Fruit fly (Drosophila melanogaster) whole organism, embryonic: ENCODE data around the gene tub.

Experiments
- Aef1 ChIP-seq: fragments of 200-800 bp; sonication (Bioruptor generic); IDR thresholded peaks from 3 replicates; pipeline ENCODE4 v1.3.6; 2022; ENCODE audit warnings: missing biosample characterization, missing genetic modification characterization
- Antp ChIP-seq: fragments of 200-800 bp; sonication (Bioruptor generic); optimal IDR thresholded peaks from 3 replicates; lab custom pipeline; 2016; ENCODE audit warnings: missing biosample characterization, missing genetic modification characterization
- Bteb2 ChIP-seq: fragments of 200-800 bp; sonication (Bioruptor generic); optimal IDR thresholded peaks from 2 replicates; lab custom pipeline; 2016; ENCODE audit warnings: missing biosample characterization, missing genetic modification characterization
- CG12942 ChIP-seq: fragments of 200-800 bp; sonication (Bioruptor generic); optimal IDR thresholded peaks from 3 replicates; lab custom pipeline; 2016; ENCODE audit warnings: missing biosample characterization, missing genetic modification characterization
- CG14441 ChIP-seq: fragments of 200-800 bp; sonication (Bioruptor generic); IDR thresholded peaks from 2 replicates; pipeline ENCODE4 v1.3.6; 2022; ENCODE audit warnings: missing biosample characterization, missing genetic modification characterization
- CG17568 ChIP-seq: fragments of 200-800 bp; sonication (Bioruptor generic); optimal IDR thresholded peaks from 2 replicates; lab custom pipeline; 2018; ENCODE audit warnings: missing biosample characterization, mild to moderate bottlenecking, missing genetic modification characterization, moderate library complexity
- CG30020 ChIP-seq: fragments of 200-800 bp; optimal IDR thresholded peaks from 2 replicates; lab custom pipeline; 2019; ENCODE audit warnings: missing biosample characterization, mild to moderate bottlenecking, missing genetic modification characterization, moderate library complexity
- CG32772 ChIP-seq: fragments of 200-800 bp; sonication (Bioruptor generic); IDR thresholded peaks from 2 replicates; pipeline ENCODE4 v1.3.6; 2022; ENCODE audit warnings: missing biosample characterization, missing genetic modification characterization
- CG3281 ChIP-seq: fragments of 200-800 bp; sonication (Bioruptor generic); optimal IDR thresholded peaks from 3 replicates; lab custom pipeline; 2017; ENCODE audit warnings: missing biosample characterization, mild to moderate bottlenecking, missing genetic modification characterization
- CG4707 ChIP-seq: fragments of 200-800 bp; sonication (Bioruptor generic); optimal IDR thresholded peaks from 2 replicates; lab custom pipeline; 2018; ENCODE audit warnings: missing biosample characterization, mild to moderate bottlenecking, missing genetic modification characterization, moderate library complexity
- CG6813 ChIP-seq: fragments of 200-800 bp; sonication (Bioruptor generic); optimal IDR thresholded peaks from 2 replicates; lab custom pipeline; 2017; ENCODE audit warnings: missing biosample characterization, missing genetic modification characterization, mild to moderate bottlenecking, moderate library complexity, missing genetic modification reagents
- CG7357 ChIP-seq: fragments of 200-800 bp; sonication (Bioruptor generic); IDR thresholded peaks from 3 replicates; pipeline ENCODE4 v1.3.6; 2022; ENCODE audit warnings: missing biosample characterization, missing genetic modification characterization
- CG7987 ChIP-seq: fragments of 200-800 bp; sonication (Bioruptor generic); optimal IDR thresholded peaks from 2 replicates; lab custom pipeline; 2018; ENCODE audit warnings: missing biosample characterization, mild to moderate bottlenecking, missing genetic modification characterization, moderate library complexity
- CG8388 ChIP-seq: fragments of 200-800 bp; sonication (Bioruptor generic); optimal IDR thresholded peaks from 2 replicates; lab custom pipeline; 2019; ENCODE audit warnings: missing biosample characterization, mild to moderate bottlenecking, missing genetic modification characterization, moderate library complexity
- D19B ChIP-seq: fragments of 200-800 bp; sonication (Bioruptor generic); optimal IDR thresholded peaks from 2 replicates; lab custom pipeline; 2017; ENCODE audit warnings: missing biosample characterization, mild to moderate bottlenecking, missing genetic modification characterization
- Dip3 ChIP-seq: fragments of 200-800 bp; sonication (Bioruptor generic); optimal IDR thresholded peaks from 3 replicates; lab custom pipeline; 2016; ENCODE audit warnings: missing biosample characterization, missing genetic modification characterization
- Doc3 ChIP-seq: fragments of 200-800 bp; sonication (Bioruptor generic); IDR thresholded peaks from 3 replicates; pipeline ENCODE4 v1.3.6; 2022; ENCODE audit warnings: missing biosample characterization, missing genetic modification characterization; ENCODE audit not compliant: partially characterized antibody
- Dp ChIP-seq: fragments of 200-800 bp; sonication (Bioruptor generic); optimal IDR thresholded peaks from 2 replicates; lab custom pipeline; 2018; ENCODE audit warnings: missing biosample characterization, mild to moderate bottlenecking, missing genetic modification characterization, moderate library complexity
- HLH3B ChIP-seq: fragments of 200-800 bp; sonication (Bioruptor generic); IDR thresholded peaks from 2 replicates; pipeline ENCODE4 v1.3.6; 2022; ENCODE audit warnings: missing biosample characterization, missing genetic modification characterization
- Hmr ChIP-seq: fragments of 200-800 bp; sonication (Bioruptor generic); optimal IDR thresholded peaks from 3 replicates; lab custom pipeline; 2017; ENCODE audit warnings: mild to moderate bottlenecking, missing biosample characterization, missing genetic modification reagents, missing genetic modification characterization
- Jarid2 ChIP-seq: fragments of 200-800 bp; sonication (Bioruptor generic); optimal IDR thresholded peaks from 3 replicates; lab custom pipeline; 2017; ENCODE audit warnings: mild to moderate bottlenecking, missing biosample characterization, missing genetic modification reagents, missing genetic modification characterization
- Max ChIP-seq: fragments of 200-800 bp; sonication (Bioruptor generic); optimal IDR thresholded peaks from 2 replicates; lab custom pipeline; 2016; ENCODE audit warnings: missing biosample characterization, mild to moderate bottlenecking, missing genetic modification characterization
- Mes4 ChIP-seq: fragments of 200-800 bp; sonication (Bioruptor generic); optimal IDR thresholded peaks from 2 replicates; lab custom pipeline; 2016; ENCODE audit warnings: missing biosample characterization, missing genetic modification characterization
- Myb ChIP-seq: fragments of 200-800 bp; sonication (Bioruptor generic); optimal IDR thresholded peaks from 2 replicates; lab custom pipeline; 2016; ENCODE audit warnings: missing biosample characterization, missing genetic modification characterization
- NK7.1 ChIP-seq: fragments of 200-800 bp; sonication (Bioruptor generic); optimal IDR thresholded peaks from 3 replicates; lab custom pipeline; 2016; ENCODE audit warnings: missing biosample characterization, missing genetic modification characterization
- Opbp ChIP-seq: fragments of 200-800 bp; sonication (Bioruptor generic); IDR thresholded peaks from 3 replicates; pipeline ENCODE4 v1.3.6; 2022; ENCODE audit warnings: missing biosample characterization, missing genetic modification characterization; ENCODE audit not compliant: partially characterized antibody
- Scr ChIP-seq: fragments of 200-800 bp; sonication (Bioruptor generic); IDR thresholded peaks from 2 replicates; pipeline ENCODE4 v1.3.6; 2022; ENCODE audit warnings: missing biosample characterization, missing genetic modification characterization; ENCODE audit not compliant: partially characterized antibody
- Stat92E ChIP-seq, 3 experiments: fragments of >200 bp in 2 of 3; fragments of 200-800 bp in 1 of 3; sonication (Bioruptor generic) in 1 of 3; optimal IDR thresholded peaks; 2 replicates each; lab custom pipeline; 2017 to 2019; ENCODE audit warnings: missing biosample characterization in 3 of 3, missing genetic modification characterization in 3 of 3, mild to moderate bottlenecking in 1 of 3, moderate library complexity in 1 of 3
- ap ChIP-seq: fragments of 200-800 bp; sonication (Bioruptor generic); IDR thresholded peaks from 2 replicates; pipeline ENCODE4 v1.3.6; 2022; ENCODE audit warnings: missing biosample characterization, missing genetic modification characterization
- btn ChIP-seq: fragments of 200-800 bp; sonication (Bioruptor generic); optimal IDR thresholded peaks from 2 replicates; lab custom pipeline; 2016; ENCODE audit warnings: missing biosample characterization, missing genetic modification characterization
- da ChIP-seq: fragments of 200-800 bp; sonication (Bioruptor generic); optimal IDR thresholded peaks from 2 replicates; lab custom pipeline; 2016; ENCODE audit warnings: missing biosample characterization, missing genetic modification characterization
- fd64A ChIP-seq: fragments of 200-800 bp; sonication (Bioruptor generic); optimal IDR thresholded peaks from 3 replicates; lab custom pipeline; 2018; ENCODE audit warnings: missing biosample characterization, mild to moderate bottlenecking, missing genetic modification characterization
- gcm ChIP-seq: fragments of 200-800 bp; sonication (Bioruptor generic); optimal IDR thresholded peaks from 2 replicates; lab custom pipeline; 2019; ENCODE audit warnings: missing biosample characterization, mild to moderate bottlenecking, missing genetic modification characterization, moderate library complexity
- gem ChIP-seq: fragments of 200-800 bp; sonication (Bioruptor generic); optimal IDR thresholded peaks from 2 replicates; lab custom pipeline; 2019; ENCODE audit warnings: missing biosample characterization, mild to moderate bottlenecking, missing genetic modification characterization, moderate library complexity
- gfzf ChIP-seq: fragments of 200-800 bp; sonication (Bioruptor generic); optimal IDR thresholded peaks from 2 replicates; lab custom pipeline; 2016; ENCODE audit warnings: missing biosample characterization, mild to moderate bottlenecking, missing genetic modification characterization, moderate library complexity
- grau ChIP-seq: fragments of 200-800 bp; optimal IDR thresholded peaks from 3 replicates; lab custom pipeline; 2019; ENCODE audit warnings: missing biosample characterization, mild to moderate bottlenecking, missing genetic modification characterization, moderate library complexity
- ham ChIP-seq: fragments of 200-800 bp; sonication (Bioruptor generic); IDR thresholded peaks from 2 replicates; pipeline ENCODE4 v1.3.6; 2022; ENCODE audit warnings: missing biosample characterization, missing genetic modification characterization
- hth ChIP-seq: fragments of >200 bp; optimal IDR thresholded peaks from 2 replicates; lab custom pipeline; 2017; ENCODE audit warnings: inconsistent platforms
- jigr1 ChIP-seq: fragments of 200-800 bp; sonication (Bioruptor generic); IDR thresholded peaks from 3 replicates; pipeline ENCODE4 v1.3.6; 2022; ENCODE audit warnings: missing biosample characterization, missing genetic modification characterization
- ken ChIP-seq: fragments of 200-800 bp; sonication (Bioruptor generic); IDR thresholded peaks from 3 replicates; pipeline ENCODE4 v1.3.6; 2022; ENCODE audit warnings: missing biosample characterization, missing genetic modification characterization
- lov ChIP-seq, 2 experiments: fragments of 200-800 bp in 1 of 2; fragments of >200 bp in 1 of 2; sonication (Bioruptor generic) in 1 of 2; IDR thresholded peaks in 1 of 2; optimal IDR thresholded peaks in 1 of 2; 2 replicates in 1 of 2; 3 replicates in 1 of 2; pipeline versions ENCODE4 v1.3.6 to Lab custom; 2017 to 2022; ENCODE audit warnings: missing biosample characterization in 1 of 2, missing genetic modification characterization in 1 of 2
- odd ChIP-seq: fragments of 200-800 bp; sonication (Bioruptor generic); optimal IDR thresholded peaks from 2 replicates; lab custom pipeline; 2017; ENCODE audit warnings: missing biosample characterization, mild to moderate bottlenecking, missing genetic modification characterization
- psq ChIP-seq: fragments of 200-800 bp; sonication (Bioruptor generic); optimal IDR thresholded peaks from 2 replicates; lab custom pipeline; 2017; ENCODE audit warnings: missing biosample characterization, missing genetic modification characterization
- sens ChIP-seq: fragments of 200-800 bp; sonication (Bioruptor generic); peaks from one replicate; lab custom pipeline; 2016; ENCODE audit warnings: missing biosample characterization, missing genetic modification characterization
- tgo ChIP-seq: fragments of 200-800 bp; sonication (Bioruptor generic); IDR thresholded peaks from 3 replicates; pipeline ENCODE4 v1.3.6; 2022; ENCODE audit warnings: missing biosample characterization, missing genetic modification characterization
- trh ChIP-seq: fragments of 200-800 bp; sonication (Bioruptor generic); optimal IDR thresholded peaks from 2 replicates; lab custom pipeline; 2016; ENCODE audit warnings: missing biosample characterization, missing genetic modification characterization
- wek ChIP-seq: fragments of 200-800 bp; sonication (Bioruptor generic); optimal IDR thresholded peaks from 3 replicates; lab custom pipeline; 2018; ENCODE audit warnings: missing biosample characterization, mild to moderate bottlenecking, missing genetic modification characterization, moderate library complexity
- wor ChIP-seq: fragments of 200-800 bp; sonication (Bioruptor generic); IDR thresholded peaks from 2 replicates; pipeline ENCODE4 v1.3.6; 2022; ENCODE audit warnings: missing biosample characterization, missing genetic modification characterization
- zf30C ChIP-seq: fragments of 200-800 bp; sonication (Bioruptor generic); optimal IDR thresholded peaks from 3 replicates; lab custom pipeline; 2018; ENCODE audit warnings: missing biosample characterization, mild to moderate bottlenecking, missing genetic modification characterization

tub gene

DNA sequence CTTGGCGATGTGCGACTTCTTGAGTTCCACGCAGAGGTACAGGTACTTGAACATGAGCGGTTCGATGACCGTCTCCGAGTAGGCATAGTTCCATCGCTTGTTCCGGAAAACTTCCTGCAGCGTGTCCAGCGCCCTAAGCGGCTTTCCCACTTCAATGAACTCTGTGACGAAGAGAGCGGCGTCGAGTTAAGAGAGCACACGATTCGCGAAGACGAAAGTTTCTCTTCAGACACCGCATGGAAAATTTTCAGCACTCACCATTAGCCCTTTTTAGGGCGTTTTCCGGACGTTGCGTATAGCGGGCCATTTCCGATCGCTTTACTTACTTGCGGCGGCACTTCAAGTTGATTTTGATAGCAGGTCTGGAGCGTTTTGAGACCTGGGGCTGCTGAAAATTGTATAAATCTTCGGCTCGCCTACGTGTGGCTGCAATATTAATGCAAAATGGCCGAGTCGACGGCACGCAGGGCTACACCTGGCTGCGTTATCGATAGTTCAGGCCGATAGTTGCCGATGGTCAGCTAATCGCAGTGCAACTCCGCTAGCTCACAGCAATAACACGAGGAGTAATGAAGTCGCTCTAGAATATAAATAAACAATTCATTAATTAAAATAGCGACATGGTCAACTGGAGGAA is 46.0 kb downstream of the tub start, which contains the start of the genes eIF3a and CG1074 (continued):
- peak; percentile 60 for TF ChIP-seq Mes4
- TF ChIP-seq ap (GFP tag; lab: Robert Waterston, UW), result no peak
- TF ChIP-seq zf30C, result no peak
- TF ChIP-seq sens (GFP tag; lab: Kevin White, UChicago), result peak; percentile 96
- TF ChIP-seq NK7.1, result peak; percentile 36
- peak; percentile 45; the same call in 1 of the 3 replicates for TF ChIP-seq ken (GFP tag; lab: Robert Waterston, UW)
- no peak for TF ChIP-seq lov (optimal IDR thresholded peaks at IDR 0.05; lab: Kevin White, UChicago)
- peak; percentile 59; the same call in 1 of the 3 replicates for TF ChIP-seq lov (GFP tag; IDR thresholded peaks at IDR 0.05; lab: Robert Waterston, UW)
- TF ChIP-seq Antp (GFP tag; lab: Kevin White, UChicago), result peak; percentile 52
- TF ChIP-seq Doc3, result peak; percentile 86
- no peak for TF ChIP-seq CG7357
- peak; percentile 55; the same call in 1 of the 2 replicates for TF ChIP-seq CG14441
- TF ChIP-seq CG6813 (GFP tag; lab: Kevin White, UChicago), result no peak
- peak in 1 of 3 experiments; percentile 56 for TF ChIP-seq Stat92E (GFP tag; optimal IDR thresholded peaks at IDR 0.05; lab: Kevin White, UChicago)
- no peak for TF ChIP-seq Jarid2 (GFP tag; lab: Kevin White, UChicago)
- peak; percentile 47 for TF ChIP-seq gcm (GFP tag; lab: Kevin White, UChicago)
- 0 out of 2 replicates have a peak, but pooled peaks have one; percentile 31 for TF ChIP-seq CG32772 (GFP tag; lab: Robert Waterston, UW)
- no peak for TF ChIP-seq Hmr
- TF ChIP-seq HLH3B, result no peak
- no peak for TF ChIP-seq CG17568
- no peak for TF ChIP-seq ham
- TF ChIP-seq CG30020 (tag; lab: Kevin White, UChicago), result peak; percentile 80
- peak; percentile 70 for TF ChIP-seq Myb (GFP tag; lab: Kevin White, UChicago)
- peak; percentile 51 for TF ChIP-seq gfzf (GFP tag; lab: Kevin White, UChicago)
- peak; percentile 67 for TF ChIP-seq da (GFP tag; lab: Kevin White, UChicago)
- TF ChIP-seq Scr (GFP tag; lab: Robert Waterston, UW), result peak; percentile 97
- TF ChIP-seq CG4707, result no peak
- TF ChIP-seq trh (GFP tag; lab: Kevin White, UChicago), result peak; percentile 25
- no peak for TF ChIP-seq gem (tag; lab: Kevin White, UChicago)
- TF ChIP-seq jigr1 (GFP tag; lab: Robert Waterston, UW), result no peak
- TF ChIP-seq fd64A (GFP tag; lab: Kevin White, UChicago), result peak; percentile 60
- peak; percentile 22 for TF ChIP-seq CG12942 (GFP tag; lab: Kevin White, UChicago)
- TF ChIP-seq D19B (GFP tag; lab: Kevin White, UChicago), result no peak
- peak; percentile 78 for TF ChIP-seq CG3281
- TF ChIP-seq CG8388 (GFP tag; lab: Kevin White, UChicago), result no peak
- peak; percentile 31 for TF ChIP-seq Bteb2 (GFP tag; lab: Kevin White, UChicago)
- TF ChIP-seq Dip3 (GFP tag; lab: Kevin White, UChicago), result peak; percentile 59
- no peak; the same call in 2 of the 3 replicates for TF ChIP-seq tgo
- peak; percentile 89 for TF ChIP-seq CG7987
- no peak for TF ChIP-seq Aef1
- TF ChIP-seq Opbp, result peak; percentile 99
- TF ChIP-seq grau (tag; lab: Kevin White, UChicago), result peak; percentile 64
- TF ChIP-seq btn (GFP tag; lab: Kevin White, UChicago), result peak; percentile 22
- peak; percentile 51 for TF ChIP-seq Dp (GFP tag; lab: Kevin White, UChicago)
- TF ChIP-seq hth, result no peak
- peak; percentile 67 for TF ChIP-seq odd (GFP tag; lab: Kevin White, UChicago)
- peak; percentile 13 for TF ChIP-seq psq (GFP tag; lab: Kevin White, UChicago)
- peak; percentile 93 for TF ChIP-seq Max (GFP tag; lab: Kevin White, UChicago)
- TF ChIP-seq wor (GFP tag; lab: Robert Waterston, UW), result no peak
- TF ChIP-seq wek, result peak; percentile 65
